Worm (Caenorhabditis elegans) whole organism, young adult: ENCODE measurements around the gene T22B2.1.

ENCODE experiments used
- K12H6.12 ChIP-seq: fragments of 200-800 bp; sonication (Bioruptor generic); optimal IDR thresholded peaks from 2 replicates; lab custom pipeline; 2018; ENCODE audit warnings: mild to moderate bottlenecking, missing genetic modification characterization, missing compliant biosample characterization
- efl-1 ChIP-seq: fragments of 150-350 bp; optimal IDR thresholded peaks from 2 replicates; lab custom pipeline; 2014; ENCODE audit warnings: missing biosample characterization, missing genetic modification reagents, missing genetic modification characterization
- gei-17 ChIP-seq: fragments of 200-800 bp; sonication (Bioruptor generic); optimal IDR thresholded peaks from 2 replicates; lab custom pipeline; 2018; ENCODE audit warnings: mild to moderate bottlenecking, missing genetic modification characterization, missing compliant biosample characterization
- nfya-1 ChIP-seq: sonication (generic microtip); optimal IDR thresholded peaks from 2 replicates; lab custom pipeline; 2017; ENCODE audit warnings: antibody characterized with exemption, missing compliant biosample characterization, missing genetic modification characterization, borderline replicate concordance; ENCODE audit not compliant: insufficient read depth
- snpc-3.4 ChIP-seq: sonication (generic microtip); optimal IDR thresholded peaks from 2 replicates; lab custom pipeline; 2017; ENCODE audit warnings: missing genetic modification characterization, mild to moderate bottlenecking, missing compliant biosample characterization, antibody characterized with exemption, moderate library complexity, missing genotype, missing genetic modification reagents
- somi-1 ChIP-seq: fragments of 200-800 bp; sonication (Bioruptor generic); optimal IDR thresholded peaks from 2 replicates; lab custom pipeline; 2018; ENCODE audit warnings: mild to moderate bottlenecking, missing genetic modification characterization, missing compliant biosample characterization
- zim-3 ChIP-seq: sonication (generic microtip); optimal IDR thresholded peaks from 2 replicates; lab custom pipeline; 2017; ENCODE audit warnings: mild to moderate bottlenecking, missing genetic modification characterization, moderate library complexity, missing compliant biosample characterization

DNA sequence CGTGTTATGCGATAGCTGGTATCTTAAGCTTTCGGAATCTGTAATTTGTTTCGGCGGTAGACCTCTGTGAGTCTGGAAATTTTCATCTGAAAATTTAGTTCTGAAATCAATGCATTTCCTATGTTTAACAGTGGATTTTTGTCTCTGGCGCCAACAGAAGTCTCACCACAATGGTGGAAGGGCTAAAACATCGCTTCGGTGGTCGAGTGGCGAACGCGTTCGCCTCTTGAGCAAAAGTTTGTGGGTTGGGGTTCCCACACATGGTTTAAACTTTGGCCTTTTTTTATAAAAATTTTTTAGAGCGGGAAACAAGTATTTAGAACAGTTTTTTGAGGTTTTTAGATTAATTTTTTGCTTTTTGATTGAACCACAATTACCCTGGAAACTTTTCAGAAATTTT is 23.9 kb downstream of the T22B2.1 start:
- TF ChIP-seq nfya-1 = no peak
- no peak for TF ChIP-seq snpc-3.4 (tag; lab: Kevin White, UChicago)
- no peak for TF ChIP-seq somi-1 (GFP tag; lab: Kevin White, UChicago)
- no peak for TF ChIP-seq K12H6.12 (tag; lab: Kevin White, UChicago)
- no peak for TF ChIP-seq zim-3 (tag; lab: Kevin White, UChicago)
- no peak for TF ChIP-seq gei-17 (GFP tag; lab: Kevin White, UChicago)
- TF ChIP-seq efl-1 (GFP tag; lab: Kevin White, UChicago) = no peak
